Fruit fly (Drosophila melanogaster) whole organism, adult: Measurements from ENCODE around the gene CG2975.

Experiments
- CG11617 ChIP-seq: fragments of 200-800 bp; sonication (Bioruptor generic); optimal IDR thresholded peaks from 2 replicates; lab custom pipeline; 2017; ENCODE audit warnings: mild to moderate bottlenecking, missing biosample characterization, missing genetic modification reagents, missing genetic modification characterization
- CG14711 ChIP-seq: fragments of 200-800 bp; sonication (Bioruptor generic); optimal IDR thresholded peaks from 2 replicates; lab custom pipeline; 2018; ENCODE audit warnings: missing biosample characterization, mild to moderate bottlenecking, missing genetic modification characterization, moderate library complexity
- CG33017 ChIP-seq: fragments of 200-800 bp; sonication (Bioruptor generic); optimal IDR thresholded peaks from 2 replicates; lab custom pipeline; 2018; ENCODE audit warnings: missing biosample characterization, mild to moderate bottlenecking, missing genetic modification characterization, moderate library complexity
- CG7101 ChIP-seq: fragments of 200-800 bp; sonication (Bioruptor generic); optimal IDR thresholded peaks from 2 replicates; lab custom pipeline; 2018; ENCODE audit warnings: missing biosample characterization, mild to moderate bottlenecking, missing genetic modification characterization, moderate library complexity
- Clk ChIP-seq: fragments of 200-800 bp; sonication (Bioruptor generic); optimal IDR thresholded peaks from 2 replicates; lab custom pipeline; 2017; ENCODE audit warnings: missing biosample characterization, missing genetic modification characterization
- cic ChIP-seq: fragments of 200-800 bp; sonication (Bioruptor generic); optimal IDR thresholded peaks from 2 replicates; lab custom pipeline; 2017; ENCODE audit warnings: missing biosample characterization, mild to moderate bottlenecking, missing genetic modification characterization, moderate library complexity
- kay ChIP-seq: fragments of 200-800 bp; sonication (Bioruptor generic); peaks from one replicate; lab custom pipeline; 2016; ENCODE audit warnings: missing biosample characterization, missing genetic modification characterization, borderline replicate concordance
- ovo ChIP-seq: fragments of 200-800 bp; sonication (Bioruptor generic); optimal IDR thresholded peaks from 2 replicates; lab custom pipeline; 2016; ENCODE audit warnings: missing biosample characterization, missing genetic modification characterization
- pad ChIP-seq: fragments of 200-800 bp; sonication (Bioruptor generic); optimal IDR thresholded peaks from 3 replicates; lab custom pipeline; 2017; ENCODE audit warnings: missing biosample characterization, missing genetic modification characterization, mild to moderate bottlenecking, moderate library complexity, missing genetic modification reagents

DNA sequence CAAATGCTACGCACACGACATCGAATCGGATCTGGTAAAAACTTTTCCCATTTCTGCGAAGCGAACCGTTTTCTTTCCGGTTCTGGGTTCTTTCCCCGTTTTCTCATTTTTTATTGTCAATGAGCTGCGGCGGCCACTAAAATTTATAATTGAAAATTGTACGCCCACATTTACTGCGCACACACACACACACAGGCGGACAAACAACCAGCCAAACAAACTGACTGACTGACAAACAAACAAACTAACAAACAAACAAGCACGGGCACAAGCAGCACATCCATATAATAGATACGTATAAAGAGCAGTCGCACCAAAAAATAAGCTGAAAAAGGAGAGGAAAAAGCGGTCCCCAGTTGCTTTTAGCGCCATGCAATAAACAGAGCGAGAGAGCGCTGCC lies 51.3 kb downstream of the CG2975 start:
- no peak for TF ChIP-seq CG14711 (tag; lab: Kevin White, UChicago)
- no peak for TF ChIP-seq Clk (GFP tag; lab: Kevin White, UChicago)
- no peak for TF ChIP-seq pad (GFP tag; lab: Kevin White, UChicago)
- TF ChIP-seq CG7101 (tag; lab: Kevin White, UChicago), result no peak
- no peak for TF ChIP-seq CG11617 (GFP tag; lab: Kevin White, UChicago)
- no peak for TF ChIP-seq cic (GFP tag; lab: Kevin White, UChicago)
- no peak for TF ChIP-seq ovo
- TF ChIP-seq CG33017, result no peak
- no peak for TF ChIP-seq kay
